Worm (Caenorhabditis elegans) whole organism, young adult: ENCODE data around the gene C23G10.5.

ENCODE experiments used
- F55B11.4 ChIP-seq: sonication (generic microtip); optimal IDR thresholded peaks from 2 replicates; lab custom pipeline; 2016; ENCODE audit warnings: missing compliant biosample characterization, missing genetic modification characterization, borderline replicate concordance; ENCODE audit not compliant: insufficient read depth
- Y53G8AR.9 ChIP-seq: fragments of 200-800 bp; sonication (Bioruptor generic); conservative IDR thresholded peaks from 2 replicates; pipeline ENCODE4 v1.3.6; 2022; ENCODE audit warnings: missing genetic modification reagents, missing genetic modification characterization, missing compliant biosample characterization
- Y95B8A.8 ChIP-seq: fragments of 200-800 bp; sonication (Bioruptor generic); IDR thresholded peaks from 2 replicates; pipeline ENCODE4 v1.3.6; 2022; ENCODE audit warnings: missing genetic modification reagents, missing genetic modification characterization, missing compliant biosample characterization
- egrh-3 ChIP-seq: fragments of 200-800 bp; sonication (Bioruptor generic); IDR thresholded peaks from 2 replicates; pipeline ENCODE4 v1.3.6; 2022; ENCODE audit warnings: missing genetic modification reagents, missing genetic modification characterization, missing compliant biosample characterization
- ekl-4 ChIP-seq: fragments of 200-800 bp; sonication (Bioruptor generic); IDR thresholded peaks from 2 replicates; pipeline ENCODE4 v1.3.6; 2022; ENCODE audit warnings: missing genetic modification reagents, missing genetic modification characterization, missing compliant biosample characterization
- hmg-1.2 ChIP-seq: fragments of 200-800 bp; sonication (Bioruptor generic); IDR thresholded peaks from 2 replicates; pipeline ENCODE4 v1.3.6; 2022; ENCODE audit warnings: missing genetic modification reagents, missing genetic modification characterization, missing compliant biosample characterization
- hmg-20 ChIP-seq: fragments of 200-800 bp; sonication (Bioruptor generic); IDR thresholded peaks from 2 replicates; pipeline ENCODE4 v1.3.6; 2022; ENCODE audit warnings: missing genetic modification reagents, missing genetic modification characterization, missing compliant biosample characterization
- hrde-1 ChIP-seq: sonication (generic microtip); optimal IDR thresholded peaks from 2 replicates; lab custom pipeline; 2016; ENCODE audit warnings: missing genetic modification characterization, mild to moderate bottlenecking, missing compliant biosample characterization, moderate library complexity, missing genotype, missing genetic modification reagents, borderline replicate concordance
- let-607 ChIP-seq, 2 experiments: fragments of 200-800 bp in 1 of 2; sonication (Bioruptor generic) in 1 of 2; sonication (generic microtip) in 1 of 2; optimal IDR thresholded peaks; 2 replicates each; lab custom pipeline; 2016 to 2018; ENCODE audit warnings: mild to moderate bottlenecking in 2 of 2, missing compliant biosample characterization in 2 of 2, missing genetic modification characterization in 2 of 2, moderate library complexity in 2 of 2, missing genotype in 1 of 2
- nhr-80 ChIP-seq: sonication (generic microtip); optimal IDR thresholded peaks from 2 replicates; lab custom pipeline; 2016; ENCODE audit warnings: missing genetic modification characterization, missing compliant biosample characterization
- nhr-90 ChIP-seq: sonication (generic microtip); optimal IDR thresholded peaks from 2 replicates; lab custom pipeline; 2016; ENCODE audit warnings: missing genotype, mild to moderate bottlenecking, missing genetic modification characterization, missing compliant biosample characterization
- sdz-38 ChIP-seq: sonication (generic microtip); optimal IDR thresholded peaks from 2 replicates; lab custom pipeline; 2016; ENCODE audit warnings: missing genotype, missing genetic modification characterization, missing compliant biosample characterization
- snpc-1.3 ChIP-seq: sonication (generic microtip); optimal IDR thresholded peaks from 2 replicates; lab custom pipeline; 2017; ENCODE audit warnings: missing genetic modification characterization, mild to moderate bottlenecking, missing compliant biosample characterization, antibody characterized with exemption, moderate library complexity, missing genotype, missing genetic modification reagents; ENCODE audit not compliant: insufficient read depth
- xnd-1 ChIP-seq: sonication (generic microtip); optimal IDR thresholded peaks from 2 replicates; lab custom pipeline; 2016; ENCODE audit warnings: missing genotype, missing genetic modification reagents, missing genetic modification characterization, missing compliant biosample characterization

Gene C23G10.5

DNA sequence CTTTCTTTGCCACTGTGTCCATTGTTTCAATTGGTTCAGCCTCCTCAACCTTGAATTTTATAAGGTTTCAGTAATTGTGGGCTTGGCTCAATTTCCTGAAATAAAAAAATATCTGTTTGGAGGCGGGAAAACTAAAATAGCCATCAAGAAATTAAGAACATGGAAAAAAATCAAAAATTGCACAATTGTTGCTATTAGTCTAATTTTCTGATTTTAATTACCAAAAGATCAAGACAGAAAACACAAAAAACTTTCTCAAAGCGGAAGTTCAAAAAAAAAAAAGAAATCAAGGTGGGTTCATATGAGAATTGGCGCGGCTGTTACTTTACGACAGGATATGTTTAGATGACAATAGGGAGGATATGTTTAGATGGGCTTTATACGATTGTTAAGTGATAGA lies 40.0 kb downstream of the C23G10.5 start, which contains the start of gene esyt-2:
TSS of gene esyt-2 (minus strand) at position 101 of the 400 bp plus-strand sequence.
- TF ChIP-seq nhr-90 (tag; lab: Kevin White, UChicago) (no peak), Y95B8A.8 (GFP tag; lab: Robert Waterston, UW) (no peak), let-607 (tag; optimal IDR thresholded peaks at IDR 0.05; lab: Kevin White, UChicago) (no peak), snpc-1.3 (no peak), xnd-1 (no peak), sdz-38 (tag; lab: Kevin White, UChicago) (no peak), F55B11.4 (tag; lab: Kevin White, UChicago) (no peak)

- TF ChIP-seq ekl-4, result no peak
- peak; percentile 68; the same call in 1 of the 2 replicates for TF ChIP-seq hmg-1.2 (GFP tag; lab: Robert Waterston, UW)
- TF ChIP-seq nhr-80 (tag; lab: Kevin White, UChicago), result peak; percentile 68
Observed at ce11 chrIII:6231880-6232279, 41.0 kb downstream of the C23G10.5 start.

- no peak for TF ChIP-seq Y53G8AR.9 (GFP tag; lab: Robert Waterston, UW)
Observed at ce11 chrIII:6236649-6237048, 45.7 kb downstream of the C23G10.5 start, which contains the start of gene T12A2.21. Gene T12A2.21, minus strand, starts transcription at chrIII:6236749.

- no peak for TF ChIP-seq hmg-20
- no peak for TF ChIP-seq egrh-3 (GFP tag; lab: Robert Waterston, UW)
- TF ChIP-seq hrde-1 (tag; lab: Kevin White, UChicago), result no peak
Observed at ce11 chrIII:6240528-6240927, 49.6 kb downstream of the C23G10.5 start, which contains the start of gene T12A2.3. Gene T12A2.3, plus strand, starts transcription at chrIII:6240828.
